Worm (Caenorhabditis elegans) whole organism, L4/young adult: ENCODE data around the gene F55G11.6.

Experiments used
- W03F9.2 ChIP-seq: fragments of 150-350 bp; optimal IDR thresholded peaks from 2 replicates; lab custom pipeline; 2014; ENCODE audit warnings: missing biosample characterization, missing genetic modification characterization
- dao-5 ChIP-seq: sonication (generic microtip); optimal IDR thresholded peaks from 2 replicates; lab custom pipeline; 2016; ENCODE audit warnings: missing genotype, missing genetic modification characterization, moderate library complexity, missing compliant biosample characterization
- him-1 ChIP-seq: sonication (generic microtip); optimal IDR thresholded peaks from 2 replicates; lab custom pipeline; 2016; ENCODE audit warnings: missing genotype, missing genetic modification reagents, missing genetic modification characterization, missing compliant biosample characterization

- TF ChIP-seq W03F9.2 = peak; percentile 28
- TF ChIP-seq dao-5 (tag; lab: Kevin White, UChicago) = no peak
- no peak for TF ChIP-seq him-1
These were observed 21.5 kb upstream of the F55G11.6 start, which contains the start of the genes cld-1 and dod-21 for ce11 chrIV:12936221-12936776.
